Worm (Caenorhabditis elegans) whole organism, late embryonic: Measurements from ENCODE around the gene K10D2.8.

Source experiments
- C08G9.2 ChIP-seq: sonication (generic microtip); optimal IDR thresholded peaks from 2 replicates; lab custom pipeline; 2016; ENCODE audit warnings: mild to moderate bottlenecking, missing genetic modification characterization, moderate library complexity, missing compliant biosample characterization
- C38D4.7 ChIP-seq: fragments of 200-800 bp; sonication (Bioruptor generic); optimal IDR thresholded peaks from 2 replicates; lab custom pipeline; 2018; ENCODE audit warnings: mild to moderate bottlenecking, missing genetic modification characterization, moderate library complexity, missing compliant biosample characterization
- F13H6.1 ChIP-seq: sonication (generic microtip); optimal IDR thresholded peaks from 2 replicates; lab custom pipeline; 2016; ENCODE audit warnings: missing genetic modification characterization, missing compliant biosample characterization
- T23F11.4 ChIP-seq: fragments of 200-800 bp; sonication (Bioruptor generic); optimal IDR thresholded peaks from 2 replicates; lab custom pipeline; 2018; ENCODE audit warnings: mild to moderate bottlenecking, missing genetic modification characterization, missing compliant biosample characterization
- Y22D7AL.16 ChIP-seq: sonication (generic microtip); optimal IDR thresholded peaks from 2 replicates; lab custom pipeline; 2016; ENCODE audit warnings: missing genetic modification characterization, missing compliant biosample characterization
- ama-1 ChIP-seq: fragments of 150-350 bp; optimal IDR thresholded peaks from 2 replicates; lab custom pipeline; 2014
- ceh-14 ChIP-seq: sonication (generic microtip); optimal IDR thresholded peaks from 2 replicates; lab custom pipeline; 2016; ENCODE audit warnings: missing genotype, missing genetic modification characterization, missing compliant biosample characterization
- ceh-2 ChIP-seq: sonication (generic microtip); optimal IDR thresholded peaks from 2 replicates; lab custom pipeline; 2016; ENCODE audit warnings: missing genotype, missing genetic modification characterization, missing compliant biosample characterization
- ceh-30 ChIP-seq: fragments of 150-350 bp; optimal IDR thresholded peaks from 2 replicates; lab custom pipeline; 2014; ENCODE audit warnings: missing biosample characterization, missing genetic modification characterization
- ceh-45 ChIP-seq: fragments of 200-800 bp; sonication (Bioruptor generic); IDR thresholded peaks from 2 replicates; pipeline ENCODE4 v1.3.6; 2022; ENCODE audit warnings: missing genetic modification reagents, missing genetic modification characterization, missing compliant biosample characterization
- ceh-6 ChIP-seq: fragments of 200-800 bp; sonication (Bioruptor generic); optimal IDR thresholded peaks from 2 replicates; lab custom pipeline; 2018; ENCODE audit warnings: mild to moderate bottlenecking, missing genetic modification characterization, missing compliant biosample characterization
- che-1 ChIP-seq: sonication (generic microtip); optimal IDR thresholded peaks from 2 replicates; lab custom pipeline; 2016; ENCODE audit warnings: mild to moderate bottlenecking, missing genetic modification characterization, missing compliant biosample characterization
- dmd-4 ChIP-seq: sonication (generic microtip); optimal IDR thresholded peaks from 2 replicates; lab custom pipeline; 2016; ENCODE audit warnings: borderline replicate concordance, missing genetic modification characterization, missing compliant biosample characterization
- dve-1 ChIP-seq: sonication (generic microtip); optimal IDR thresholded peaks from 2 replicates; lab custom pipeline; 2017; ENCODE audit warnings: antibody characterized with exemption, mild to moderate bottlenecking, missing genetic modification characterization, missing compliant biosample characterization
- elt-4 ChIP-seq: sonication (generic microtip); optimal IDR thresholded peaks from 2 replicates; lab custom pipeline; 2016; ENCODE audit warnings: missing genetic modification characterization, missing compliant biosample characterization
- ets-4 ChIP-seq: sonication (generic microtip); optimal IDR thresholded peaks from 2 replicates; lab custom pipeline; 2016; ENCODE audit warnings: missing genetic modification characterization, missing compliant biosample characterization
- eyg-1 ChIP-seq: sonication (generic microtip); optimal IDR thresholded peaks from 2 replicates; lab custom pipeline; 2016; ENCODE audit warnings: missing genotype, missing genetic modification characterization, missing compliant biosample characterization
- fkh-10 ChIP-seq: fragments of 150-350 bp; optimal IDR thresholded peaks from 2 replicates; lab custom pipeline; 2014; ENCODE audit warnings: missing biosample characterization, missing genetic modification reagents, missing genetic modification characterization
- gmeb-2 ChIP-seq: sonication (generic microtip); optimal IDR thresholded peaks from 2 replicates; lab custom pipeline; 2016; ENCODE audit warnings: missing genetic modification characterization, inconsistent platforms, missing compliant biosample characterization
- hlh-15 ChIP-seq: sonication (generic microtip); optimal IDR thresholded peaks from 2 replicates; lab custom pipeline; 2016; ENCODE audit warnings: missing genetic modification characterization, missing compliant biosample characterization
- hlh-30 ChIP-seq: sonication (generic microtip); optimal IDR thresholded peaks from 2 replicates; lab custom pipeline; 2017; ENCODE audit warnings: antibody characterized with exemption, missing genetic modification characterization, missing compliant biosample characterization; ENCODE audit not compliant: insufficient read depth
- lim-6 ChIP-seq: sonication (generic microtip); optimal IDR thresholded peaks from 2 replicates; lab custom pipeline; 2016; ENCODE audit warnings: missing genetic modification characterization, missing compliant biosample characterization
- lin-11 ChIP-seq: fragments of 200-800 bp; sonication (Bioruptor generic); optimal IDR thresholded peaks from 2 replicates; lab custom pipeline; 2018; ENCODE audit warnings: mild to moderate bottlenecking, missing genetic modification characterization, missing compliant biosample characterization
- madf-2 ChIP-seq: sonication (generic microtip); optimal IDR thresholded peaks from 2 replicates; lab custom pipeline; 2017; ENCODE audit warnings: missing genetic modification characterization, missing compliant biosample characterization
- mec-3 ChIP-seq: sonication (generic microtip); optimal IDR thresholded peaks from 2 replicates; lab custom pipeline; 2016; ENCODE audit warnings: borderline replicate concordance, missing genetic modification characterization, missing compliant biosample characterization
- nfya-1 ChIP-seq: sonication (generic microtip); optimal IDR thresholded peaks from 2 replicates; lab custom pipeline; 2017; ENCODE audit warnings: missing genetic modification characterization, mild to moderate bottlenecking, missing compliant biosample characterization, antibody characterized with exemption, moderate library complexity
- nhr-11 ChIP-seq: fragments of 150-350 bp; optimal IDR thresholded peaks from 2 replicates; lab custom pipeline; 2014; ENCODE audit warnings: missing biosample characterization, missing genetic modification characterization
- npax-4 ChIP-seq: sonication (generic microtip); optimal IDR thresholded peaks from 2 replicates; lab custom pipeline; 2016; ENCODE audit warnings: missing genetic modification characterization, missing compliant biosample characterization
- pat-9 ChIP-seq: fragments of 200-800 bp; sonication (Bioruptor generic); optimal IDR thresholded peaks from 2 replicates; lab custom pipeline; 2018; ENCODE audit warnings: mild to moderate bottlenecking, missing genetic modification characterization, moderate library complexity, missing compliant biosample characterization
- pha-4 ChIP-seq: fragments of 150-350 bp; optimal IDR thresholded peaks from 2 replicates; lab custom pipeline; 2018; ENCODE audit warnings: missing biosample characterization, missing genetic modification reagents, missing genetic modification characterization
- pqm-1 ChIP-seq: sonication (generic microtip); optimal IDR thresholded peaks from 2 replicates; lab custom pipeline; 2016; ENCODE audit warnings: missing genetic modification characterization, missing compliant biosample characterization
- pros-1 ChIP-seq: fragments of 150-350 bp; optimal IDR thresholded peaks from 2 replicates; lab custom pipeline; 2014; ENCODE audit warnings: missing biosample characterization, missing genetic modification reagents, missing genetic modification characterization
- ref-2 ChIP-seq: sonication (generic microtip); optimal IDR thresholded peaks from 2 replicates; lab custom pipeline; 2016; ENCODE audit warnings: missing genetic modification characterization, missing compliant biosample characterization
- rnt-1 ChIP-seq: sonication (generic microtip); optimal IDR thresholded peaks from 2 replicates; lab custom pipeline; 2016; ENCODE audit warnings: missing genetic modification characterization, missing compliant biosample characterization
- sox-4 ChIP-seq: sonication (generic microtip); optimal IDR thresholded peaks from 2 replicates; lab custom pipeline; 2017; ENCODE audit warnings: mild to moderate bottlenecking, missing genetic modification characterization, inconsistent platforms, missing compliant biosample characterization
- syd-9 ChIP-seq: sonication (generic microtip); optimal IDR thresholded peaks from 2 replicates; lab custom pipeline; 2016; ENCODE audit warnings: mild to moderate bottlenecking, missing genetic modification characterization, moderate library complexity, missing compliant biosample characterization
- unc-3 ChIP-seq, 2 experiments: fragments of 200-800 bp in 1 of 2; sonication (Bioruptor generic) in 1 of 2; sonication (generic microtip) in 1 of 2; conservative IDR thresholded peaks in 1 of 2; optimal IDR thresholded peaks in 1 of 2; 2 replicates each; pipeline versions ENCODE4 v1.3.6 to Lab custom; 2016 to 2022; ENCODE audit warnings: missing compliant biosample characterization in 2 of 2, missing genetic modification characterization in 2 of 2, missing genetic modification reagents in 1 of 2
- unc-55 ChIP-seq: sonication (generic microtip); optimal IDR thresholded peaks from 2 replicates; lab custom pipeline; 2017; ENCODE audit warnings: missing biosample characterization, missing genetic modification reagents, missing genetic modification characterization
- unc-86 ChIP-seq: sonication (generic microtip); optimal IDR thresholded peaks from 2 replicates; lab custom pipeline; 2016; ENCODE audit warnings: missing genetic modification characterization, missing compliant biosample characterization
- zip-5 ChIP-seq: sonication (generic microtip); optimal IDR thresholded peaks from 2 replicates; lab custom pipeline; 2016; ENCODE audit warnings: missing genetic modification characterization, missing compliant biosample characterization

The K10D2.8 gene

ce11 chrIII:5172470-5172869 lies 16.1 kb upstream of the K10D2.8 start, which contains the start of gene K10D2.5 (continued):
- TF ChIP-seq lin-11 (tag; lab: Kevin White, UChicago) = no peak
- TF ChIP-seq C38D4.7 (GFP tag; lab: Kevin White, UChicago) = no peak
- TF ChIP-seq dve-1 = peak; percentile 69
- TF ChIP-seq Y22D7AL.16 (tag; lab: Kevin White, UChicago) = no peak
- peak; percentile 78 for TF ChIP-seq unc-86 (tag; lab: Kevin White, UChicago)
- TF ChIP-seq madf-2 = peak; percentile 80
- peak; percentile 87 for TF ChIP-seq dmd-4
- no peak for TF ChIP-seq T23F11.4
- peak; percentile 55 for TF ChIP-seq gmeb-2
- no peak for TF ChIP-seq unc-55 (GFP tag; lab: Kevin White, UChicago)
- no peak for TF ChIP-seq ama-1 (lab: Kevin White, UChicago)
- peak; percentile 78 for TF ChIP-seq nfya-1 (tag; lab: Kevin White, UChicago)
- TF ChIP-seq zip-5 = peak; percentile 92
- TF ChIP-seq elt-4 = peak; percentile 91
- no peak for TF ChIP-seq nhr-11 (tag; lab: Kevin White, UChicago)
- peak; percentile 51 for TF ChIP-seq pros-1 (tag; lab: Kevin White, UChicago)
- TF ChIP-seq pat-9 = peak; percentile 15
- peak; percentile 89 for TF ChIP-seq eyg-1 (tag; lab: Kevin White, UChicago)
- TF ChIP-seq hlh-30 (tag; lab: Kevin White, UChicago) = peak; percentile 23
- TF ChIP-seq F13H6.1 (tag; lab: Kevin White, UChicago) = peak; percentile 91
- peak; percentile 95 for TF ChIP-seq ceh-14 (tag; lab: Kevin White, UChicago)
- peak; percentile 99 for TF ChIP-seq ceh-2 (tag; lab: Kevin White, UChicago)
- no peak for TF ChIP-seq pha-4
- TF ChIP-seq ceh-6 (GFP tag; lab: Kevin White, UChicago) = peak; percentile 45
- peak; percentile 99 for TF ChIP-seq ref-2 (tag; lab: Kevin White, UChicago)
- TF ChIP-seq rnt-1 (tag; lab: Kevin White, UChicago) = peak; percentile 99
- peak; percentile 94 for TF ChIP-seq pqm-1 (tag; lab: Kevin White, UChicago)
- peak; percentile 96 for TF ChIP-seq lim-6 (tag; lab: Kevin White, UChicago)

ce11 chrIII:5173139-5173538 lies 15.4 kb upstream of the K10D2.8 start, which contains the start of gene emb-1:
emb-1 (plus strand) TSS chrIII:5173439.
- TF ChIP-seq fkh-10 (GFP tag; lab: Kevin White, UChicago) (no peak), pha-4 (no peak), zip-5 (no peak), hlh-15 (no peak), nfya-1 (tag; lab: Kevin White, UChicago) (no peak), sox-4 (no peak), npax-4 (tag; lab: Kevin White, UChicago) (no peak), unc-3 (GFP tag; conservative IDR thresholded peaks at IDR 0.05; lab: Robert Waterston, UW) (no peak), unc-3 (tag; optimal IDR thresholded peaks at IDR 0.05; lab: Kevin White, UChicago) (no peak), syd-9 (tag; lab: Kevin White, UChicago) (no peak), gmeb-2 (no peak), unc-55 (GFP tag; lab: Kevin White, UChicago) (no peak), hlh-30 (tag; lab: Kevin White, UChicago) (no peak)

- no peak for TF ChIP-seq dve-1
- TF ChIP-seq hlh-30 (tag; lab: Kevin White, UChicago) = no peak
- TF ChIP-seq ceh-30 (tag; lab: Kevin White, UChicago) = no peak
- no peak for TF ChIP-seq ceh-2 (tag; lab: Kevin White, UChicago)
- TF ChIP-seq che-1 (tag; lab: Kevin White, UChicago) = no peak
- TF ChIP-seq unc-3 (GFP tag; conservative IDR thresholded peaks at IDR 0.05; lab: Robert Waterston, UW) = no peak
- no peak for TF ChIP-seq unc-3 (tag; optimal IDR thresholded peaks at IDR 0.05; lab: Kevin White, UChicago)
- no peak for TF ChIP-seq ets-4 (tag; lab: Kevin White, UChicago)
- TF ChIP-seq Y22D7AL.16 (tag; lab: Kevin White, UChicago) = no peak
- no peak for TF ChIP-seq pat-9
- TF ChIP-seq nfya-1 (tag; lab: Kevin White, UChicago) = no peak
- TF ChIP-seq mec-3 (tag; lab: Kevin White, UChicago) = no peak
- no peak for TF ChIP-seq ref-2 (tag; lab: Kevin White, UChicago)
- TF ChIP-seq gmeb-2 = no peak
- no peak for TF ChIP-seq fkh-10 (GFP tag; lab: Kevin White, UChicago)
- no peak for TF ChIP-seq rnt-1 (tag; lab: Kevin White, UChicago)
- no peak for TF ChIP-seq ceh-45 (GFP tag; lab: Robert Waterston, UW)
- TF ChIP-seq C08G9.2 = no peak
These were observed 14.9 kb upstream of the K10D2.8 start, which contains the start of gene cid-1 for ce11 chrIII:5173622-5174021. cid-1 (plus strand) TSS chrIII:5173922.
